Fruit fly (Drosophila melanogaster) whole organism, embryonic: ENCODE data around the gene ND-39.

Experiments
- CG10431 ChIP-seq: fragments of 200-800 bp; sonication (Bioruptor generic); optimal IDR thresholded peaks from 3 replicates; lab custom pipeline; 2018; ENCODE audit warnings: missing biosample characterization, mild to moderate bottlenecking, missing genetic modification characterization
- CG10654 ChIP-seq: fragments of 200-800 bp; sonication (Bioruptor generic); optimal IDR thresholded peaks from 2 replicates; lab custom pipeline; 2016; ENCODE audit warnings: missing biosample characterization, missing genetic modification characterization
- CG11085 ChIP-seq: fragments of 200-800 bp; sonication (Bioruptor generic); IDR thresholded peaks from 2 replicates; pipeline ENCODE4 v1.3.6; 2022; ENCODE audit warnings: missing biosample characterization, missing genetic modification characterization
- CG12219 ChIP-seq: fragments of 200-800 bp; sonication (Bioruptor generic); optimal IDR thresholded peaks from 3 replicates; lab custom pipeline; 2018; ENCODE audit warnings: missing biosample characterization, mild to moderate bottlenecking, missing genetic modification characterization
- CG13624 ChIP-seq: fragments of 200-800 bp; sonication (Bioruptor generic); optimal IDR thresholded peaks from 2 replicates; lab custom pipeline; 2016; ENCODE audit warnings: missing biosample characterization, missing genetic modification characterization
- CG15073 ChIP-seq: fragments of 200-800 bp; sonication (Bioruptor generic); optimal IDR thresholded peaks from 2 replicates; lab custom pipeline; 2016; ENCODE audit warnings: missing biosample characterization, missing genetic modification characterization
- CG15269 ChIP-seq: fragments of 200-800 bp; sonication (Bioruptor generic); optimal IDR thresholded peaks from 2 replicates; lab custom pipeline; 2018; ENCODE audit warnings: missing biosample characterization, mild to moderate bottlenecking, missing genetic modification characterization, moderate library complexity
- CG1602 ChIP-seq: fragments of 200-800 bp; sonication (Bioruptor generic); optimal IDR thresholded peaks from 3 replicates; lab custom pipeline; 2016; ENCODE audit warnings: missing biosample characterization, missing genetic modification characterization
- CG17359 ChIP-seq: fragments of 200-800 bp; sonication (Bioruptor generic); optimal IDR thresholded peaks from 3 replicates; lab custom pipeline; 2018; ENCODE audit warnings: missing biosample characterization, mild to moderate bottlenecking, missing genetic modification characterization, moderate library complexity
- CG18476 ChIP-seq: fragments of 200-800 bp; sonication (Bioruptor generic); optimal IDR thresholded peaks from 2 replicates; lab custom pipeline; 2016; ENCODE audit warnings: missing biosample characterization, mild to moderate bottlenecking, missing genetic modification characterization
- CG3281 ChIP-seq: fragments of 200-800 bp; sonication (Bioruptor generic); optimal IDR thresholded peaks from 3 replicates; lab custom pipeline; 2017; ENCODE audit warnings: missing biosample characterization, mild to moderate bottlenecking, missing genetic modification characterization
- CG3847 ChIP-seq: fragments of 200-800 bp; sonication (Bioruptor generic); IDR thresholded peaks from 2 replicates; pipeline ENCODE4 v1.3.6; 2022; ENCODE audit warnings: missing biosample characterization, missing genetic modification characterization
- CG4360 ChIP-seq: fragments of 200-800 bp; sonication (Bioruptor generic); IDR thresholded peaks from 2 replicates; pipeline ENCODE4 v1.3.6; 2022; ENCODE audit warnings: missing biosample characterization, missing genetic modification characterization
- CG5245 ChIP-seq: fragments of 200-800 bp; sonication (Bioruptor generic); optimal IDR thresholded peaks from 3 replicates; lab custom pipeline; 2016; ENCODE audit warnings: missing biosample characterization, missing genetic modification characterization
- CG6254 ChIP-seq: fragments of 200-800 bp; sonication (Bioruptor generic); optimal IDR thresholded peaks from 3 replicates; lab custom pipeline; 2017; ENCODE audit warnings: mild to moderate bottlenecking, missing biosample characterization, missing genetic modification reagents, missing genetic modification characterization
- CG6272 ChIP-seq: fragments of 200-800 bp; sonication (Bioruptor generic); IDR thresholded peaks from 2 replicates; pipeline ENCODE4 v1.3.6; 2022; ENCODE audit warnings: missing biosample characterization, missing genetic modification characterization
- CG6654 ChIP-seq: fragments of 200-800 bp; sonication (Bioruptor generic); optimal IDR thresholded peaks from 2 replicates; lab custom pipeline; 2017; ENCODE audit warnings: missing biosample characterization, mild to moderate bottlenecking, missing genetic modification characterization
- CG9932 ChIP-seq: fragments of 200-800 bp; sonication (Bioruptor generic); IDR thresholded peaks from 2 replicates; pipeline ENCODE4 v1.3.6; 2022; ENCODE audit warnings: missing biosample characterization, missing genetic modification characterization
- Dfd ChIP-seq, 2 experiments: fragments of >200 bp; optimal IDR thresholded peaks; 2 replicates each; lab custom pipeline; 2017; ENCODE audit warnings: missing biosample characterization in 2 of 2, missing genetic modification characterization in 2 of 2
- Dip3 ChIP-seq: fragments of 200-800 bp; sonication (Bioruptor generic); optimal IDR thresholded peaks from 3 replicates; lab custom pipeline; 2016; ENCODE audit warnings: missing biosample characterization, missing genetic modification characterization
- Dp ChIP-seq: fragments of 200-800 bp; sonication (Bioruptor generic); optimal IDR thresholded peaks from 2 replicates; lab custom pipeline; 2018; ENCODE audit warnings: missing biosample characterization, mild to moderate bottlenecking, missing genetic modification characterization, moderate library complexity
- E2f1 ChIP-seq: fragments of 200-800 bp; sonication (Bioruptor generic); IDR thresholded peaks from 2 replicates; pipeline ENCODE4 v1.3.6; 2022; ENCODE audit warnings: missing biosample characterization, missing genetic modification characterization
- Eip74EF ChIP-seq, 2 experiments: fragments of 200-800 bp in 1 of 2; fragments of >200 bp in 1 of 2; sonication (Bioruptor generic) in 1 of 2; optimal IDR thresholded peaks; 2 replicates each; lab custom pipeline; 2017 to 2019; ENCODE audit warnings: missing biosample characterization in 2 of 2, missing genetic modification characterization in 2 of 2, mild to moderate bottlenecking in 1 of 2, moderate library complexity in 1 of 2
- Oli ChIP-seq: fragments of 200-800 bp; sonication (Bioruptor generic); optimal IDR thresholded peaks from 2 replicates; lab custom pipeline; 2018; ENCODE audit warnings: missing biosample characterization, mild to moderate bottlenecking, missing genetic modification characterization, moderate library complexity
- Opbp ChIP-seq: fragments of 200-800 bp; sonication (Bioruptor generic); IDR thresholded peaks from 3 replicates; pipeline ENCODE4 v1.3.6; 2022; ENCODE audit warnings: missing biosample characterization, missing genetic modification characterization; ENCODE audit not compliant: partially characterized antibody
- Pdp1 ChIP-seq, 2 experiments: fragments of 200-800 bp; sonication (Bioruptor generic); optimal IDR thresholded peaks; 3 replicates each; lab custom pipeline; 2016; ENCODE audit warnings: missing biosample characterization in 2 of 2, missing genetic modification characterization in 2 of 2, mild to moderate bottlenecking in 1 of 2, moderate library complexity in 1 of 2
- Ptx1 ChIP-seq: fragments of 200-800 bp; sonication (Bioruptor generic); IDR thresholded peaks from 2 replicates; pipeline ENCODE4 v1.3.6; 2022; ENCODE audit warnings: missing biosample characterization, missing genetic modification characterization
- Scr ChIP-seq: fragments of 200-800 bp; sonication (Bioruptor generic); IDR thresholded peaks from 2 replicates; pipeline ENCODE4 v1.3.6; 2022; ENCODE audit warnings: missing biosample characterization, missing genetic modification characterization; ENCODE audit not compliant: partially characterized antibody
- Vsx1 ChIP-seq: fragments of 200-800 bp; sonication (Bioruptor generic); optimal IDR thresholded peaks from 2 replicates; lab custom pipeline; 2017; ENCODE audit warnings: missing biosample characterization, mild to moderate bottlenecking, missing genetic modification characterization, missing genetic modification reagents
- YL-1 ChIP-seq: fragments of 200-800 bp; sonication (Bioruptor generic); optimal IDR thresholded peaks from 3 replicates; lab custom pipeline; 2017; ENCODE audit warnings: missing biosample characterization, mild to moderate bottlenecking, missing genetic modification characterization
- ac ChIP-seq: fragments of 200-800 bp; sonication (Bioruptor generic); optimal IDR thresholded peaks from 3 replicates; lab custom pipeline; 2017; ENCODE audit warnings: missing biosample characterization, mild to moderate bottlenecking, missing genetic modification characterization
- al ChIP-seq: fragments of 200-800 bp; sonication (Bioruptor generic); IDR thresholded peaks from 2 replicates; pipeline ENCODE4 v1.3.6; 2022; ENCODE audit warnings: missing biosample characterization, missing genetic modification characterization
- br ChIP-seq: fragments of >200 bp; optimal IDR thresholded peaks from 2 replicates; lab custom pipeline; 2017
- caup ChIP-seq: fragments of 200-800 bp; sonication (Bioruptor generic); optimal IDR thresholded peaks from 3 replicates; lab custom pipeline; 2017; ENCODE audit warnings: missing biosample characterization, mild to moderate bottlenecking, missing genetic modification characterization, moderate library complexity; ENCODE audit not compliant: severe bottlenecking
- cg ChIP-seq: fragments of 200-800 bp; sonication (Bioruptor generic); optimal IDR thresholded peaks from 3 replicates; lab custom pipeline; 2019; ENCODE audit warnings: missing biosample characterization, mild to moderate bottlenecking, missing genetic modification characterization, moderate library complexity
- chinmo ChIP-seq: fragments of 200-800 bp; sonication (Bioruptor generic); IDR thresholded peaks from 4 replicates; pipeline ENCODE4 v1.3.6; 2022; ENCODE audit warnings: missing biosample characterization, missing genetic modification characterization; ENCODE audit not compliant: partially characterized antibody
- crc ChIP-seq: fragments of 200-800 bp; sonication (Bioruptor generic); optimal IDR thresholded peaks from 2 replicates; lab custom pipeline; 2016; ENCODE audit warnings: missing biosample characterization, missing genetic modification characterization
- ems ChIP-seq: fragments of 200-800 bp; sonication (Bioruptor generic); optimal IDR thresholded peaks from 3 replicates; lab custom pipeline; 2016; ENCODE audit warnings: missing biosample characterization, missing genetic modification characterization
- fd3F ChIP-seq: fragments of 200-800 bp; sonication (Bioruptor generic); optimal IDR thresholded peaks from 2 replicates; lab custom pipeline; 2018; ENCODE audit warnings: missing biosample characterization, mild to moderate bottlenecking, missing genetic modification characterization, moderate library complexity
- her ChIP-seq: fragments of 200-800 bp; sonication (Bioruptor generic); optimal IDR thresholded peaks from 2 replicates; lab custom pipeline; 2016; ENCODE audit warnings: missing biosample characterization, missing genetic modification characterization
- lbe ChIP-seq: fragments of 200-800 bp; sonication (Bioruptor generic); optimal IDR thresholded peaks from 2 replicates; lab custom pipeline; 2016; ENCODE audit warnings: missing biosample characterization, mild to moderate bottlenecking, missing genetic modification characterization
- pan ChIP-seq, 4 experiments: fragments of >200 bp in 3 of 4; fragments of 200-800 bp in 1 of 4; sonication (Bioruptor generic) in 1 of 4; optimal IDR thresholded peaks in 3 of 4; IDR thresholded peaks in 1 of 4; 2 replicates each; pipeline versions ENCODE4 v1.3.6 to Lab custom; 2017 to 2022; ENCODE audit warnings: missing biosample characterization in 2 of 4, missing genetic modification characterization in 2 of 4, mixed read lengths in 1 of 4
- psq ChIP-seq: fragments of 200-800 bp; sonication (Bioruptor generic); optimal IDR thresholded peaks from 2 replicates; lab custom pipeline; 2017; ENCODE audit warnings: missing biosample characterization, missing genetic modification characterization
- sens ChIP-seq: fragments of 200-800 bp; sonication (Bioruptor generic); peaks from one replicate; lab custom pipeline; 2016; ENCODE audit warnings: missing biosample characterization, missing genetic modification characterization
- seq ChIP-seq: fragments of 200-800 bp; sonication (Bioruptor generic); IDR thresholded peaks from 2 replicates; pipeline ENCODE4 v1.3.6; 2022; ENCODE audit warnings: missing biosample characterization, missing genetic modification characterization
- shn ChIP-seq: fragments of 200-800 bp; sonication (Bioruptor generic); optimal IDR thresholded peaks from 3 replicates; lab custom pipeline; 2016; ENCODE audit warnings: missing biosample characterization, missing genetic modification characterization
- slbo ChIP-seq: fragments of 200-800 bp; sonication (Bioruptor generic); IDR thresholded peaks from 2 replicates; pipeline ENCODE4 v1.3.6; 2022; ENCODE audit warnings: missing biosample characterization, missing genetic modification characterization
- sna ChIP-seq: fragments of 200-800 bp; sonication (Bioruptor generic); IDR thresholded peaks from 2 replicates; pipeline ENCODE4 v1.3.6; 2022; ENCODE audit warnings: missing biosample characterization, missing genetic modification characterization; ENCODE audit not compliant: partially characterized antibody
- twi ChIP-seq: fragments of 200-800 bp; optimal IDR thresholded peaks from 2 replicates; lab custom pipeline; 2019; ENCODE audit warnings: missing biosample characterization, mild to moderate bottlenecking, missing genetic modification characterization, moderate library complexity
- unc-4 ChIP-seq: fragments of 200-800 bp; sonication (Bioruptor generic); IDR thresholded peaks from 2 replicates; pipeline ENCODE4 v1.3.6; 2022; ENCODE audit warnings: missing biosample characterization, missing genetic modification characterization; ENCODE audit not compliant: partially characterized antibody

The ND-39 gene

dm6 chr3L:20525743-20526142 lies 33.9 kb downstream of the ND-39 start (continued):
- no peak for TF ChIP-seq E2f1 (GFP tag; lab: Robert Waterston, UW)
- no peak for TF ChIP-seq ems
- TF ChIP-seq ac (GFP tag; lab: Kevin White, UChicago) = no peak
- peak; percentile 30; the same call in 1 of the 2 replicates for TF ChIP-seq Scr (GFP tag; lab: Robert Waterston, UW)
- no peak for TF ChIP-seq caup (GFP tag; lab: Kevin White, UChicago)
- no peak for TF ChIP-seq sens (GFP tag; lab: Kevin White, UChicago)
- TF ChIP-seq seq (GFP tag; lab: Robert Waterston, UW) = no peak
- TF ChIP-seq CG3847 (GFP tag; lab: Robert Waterston, UW) = no peak
- no peak for TF ChIP-seq CG10654 (GFP tag; lab: Kevin White, UChicago)
- no peak for TF ChIP-seq Oli (tag; lab: Kevin White, UChicago)
- no peak for TF ChIP-seq CG13624 (GFP tag; lab: Kevin White, UChicago)
- no peak for TF ChIP-seq Dip3 (GFP tag; lab: Kevin White, UChicago)
- no peak for TF ChIP-seq fd3F (GFP tag; lab: Kevin White, UChicago)
- TF ChIP-seq crc (GFP tag; lab: Kevin White, UChicago) = no peak
- TF ChIP-seq br = no peak
- no peak for TF ChIP-seq CG17359 (tag; lab: Kevin White, UChicago)
- TF ChIP-seq CG6272 (GFP tag; lab: Robert Waterston, UW) = no peak
- TF ChIP-seq YL-1 (GFP tag; lab: Kevin White, UChicago) = no peak
- 0 out of 3 replicates have a peak, but pooled peaks have one; percentile 6 for TF ChIP-seq Opbp
- no peak for TF ChIP-seq CG1602
- no peak for TF ChIP-seq Eip74EF (GFP tag; optimal IDR thresholded peaks at IDR 0.05; lab: Kevin White, UChicago)
- TF ChIP-seq unc-4 (GFP tag; lab: Robert Waterston, UW) = peak; percentile 13; the same call in 1 of the 2 replicates
- no peak for TF ChIP-seq CG5245
- TF ChIP-seq CG3281 = no peak
- TF ChIP-seq slbo (GFP tag; lab: Robert Waterston, UW) = no peak
- TF ChIP-seq cg = no peak
- TF ChIP-seq CG18476 (GFP tag; lab: Kevin White, UChicago) = no peak
- TF ChIP-seq CG6654 (GFP tag; lab: Kevin White, UChicago) = no peak
- TF ChIP-seq lbe (GFP tag; lab: Kevin White, UChicago) = no peak
- TF ChIP-seq chinmo (GFP tag; lab: Robert Waterston, UW) = no peak
- TF ChIP-seq Vsx1 = no peak
- no peak for TF ChIP-seq CG9932 (GFP tag; lab: Robert Waterston, UW)
- TF ChIP-seq sna (GFP tag; lab: Robert Waterston, UW) = 0 out of 2 replicates have a peak, but pooled peaks have one; percentile 26
- TF ChIP-seq CG12219 = no peak
- TF ChIP-seq her (GFP tag; lab: Kevin White, UChicago) = no peak
- no peak for TF ChIP-seq CG15073 (GFP tag; lab: Kevin White, UChicago)
- no peak for TF ChIP-seq Ptx1 (GFP tag; lab: Robert Waterston, UW)
- TF ChIP-seq CG10431 (GFP tag; lab: Kevin White, UChicago) = no peak
- TF ChIP-seq al (GFP tag; lab: Robert Waterston, UW) = no peak
- no peak for TF ChIP-seq CG11085
- no peak for TF ChIP-seq CG6254 (GFP tag; lab: Kevin White, UChicago)
- TF ChIP-seq Pdp1 (GFP tag; optimal IDR thresholded peaks at IDR 0.05; lab: Kevin White, UChicago) = peak in 1 of 2 experiments; percentile 99
- no peak for TF ChIP-seq shn (GFP tag; lab: Kevin White, UChicago)
- TF ChIP-seq Dfd (GFP tag; optimal IDR thresholded peaks at IDR 0.05; lab: Kevin White, UChicago) = no peak
- TF ChIP-seq Dp (GFP tag; lab: Kevin White, UChicago) = no peak
- no peak for TF ChIP-seq psq (GFP tag; lab: Kevin White, UChicago)
- no peak for TF ChIP-seq twi (tag; lab: Kevin White, UChicago)
- TF ChIP-seq CG15269 (tag; lab: Kevin White, UChicago) = no peak
- TF ChIP-seq CG4360 (GFP tag; lab: Robert Waterston, UW) = peak; percentile 54; the same call in 1 of the 2 replicates
- no peak for TF ChIP-seq pan (optimal IDR thresholded peaks at IDR 0.05; lab: Kevin White, UChicago)
- no peak for TF ChIP-seq pan (GFP tag; optimal IDR thresholded peaks at IDR 0.05 in 1 of 2, IDR thresholded peaks at IDR 0.05 in 1 of 2)
